Worm (Caenorhabditis elegans) whole organism, early embryonic: Measurements from ENCODE around the gene taf-9.

ENCODE experiments used
- B0310.2 ChIP-seq: sonication (generic microtip); optimal IDR thresholded peaks from 2 replicates; lab custom pipeline; 2016; ENCODE audit warnings: mild to moderate bottlenecking, missing genetic modification characterization, missing compliant biosample characterization
- F13C5.2 ChIP-seq: sonication (generic microtip); optimal IDR thresholded peaks from 2 replicates; lab custom pipeline; 2017; ENCODE audit warnings: mild to moderate bottlenecking, missing genetic modification characterization, inconsistent platforms, missing compliant biosample characterization
- aly-1 ChIP-seq: sonication (generic microtip); optimal IDR thresholded peaks from 2 replicates; lab custom pipeline; 2016; ENCODE audit warnings: missing genetic modification characterization, missing compliant biosample characterization
- ama-1 ChIP-seq: fragments of 150-350 bp; optimal IDR thresholded peaks from 2 replicates; lab custom pipeline; 2014
- ceh-13 ChIP-seq: fragments of 200-800 bp; sonication (Bioruptor generic); optimal IDR thresholded peaks from 2 replicates; lab custom pipeline; 2018; ENCODE audit warnings: mild to moderate bottlenecking, missing genetic modification characterization, missing compliant biosample characterization
- ceh-36 ChIP-seq: sonication (generic microtip); optimal IDR thresholded peaks from 2 replicates; lab custom pipeline; 2016; ENCODE audit warnings: missing genetic modification characterization, inconsistent platforms, missing compliant biosample characterization
- ets-7 ChIP-seq: sonication (generic microtip); optimal IDR thresholded peaks from 2 replicates; lab custom pipeline; 2016; ENCODE audit warnings: missing genotype, missing genetic modification characterization, missing compliant biosample characterization
- flt-1 ChIP-seq: fragments of 200-800 bp; sonication (Bioruptor generic); IDR thresholded peaks from 2 replicates; pipeline ENCODE4 v1.3.6; 2022; ENCODE audit warnings: missing genetic modification characterization, missing compliant biosample characterization
- hmbx-1 ChIP-seq: sonication (generic microtip); optimal IDR thresholded peaks from 2 replicates; lab custom pipeline; 2016; ENCODE audit warnings: mild to moderate bottlenecking, missing genetic modification characterization, missing compliant biosample characterization
- hmg-4 ChIP-seq: fragments of 200-800 bp; sonication (Bioruptor generic); optimal IDR thresholded peaks from 2 replicates; lab custom pipeline; 2018; ENCODE audit warnings: mild to moderate bottlenecking, missing genetic modification characterization, missing compliant biosample characterization
- hnd-1 ChIP-seq: sonication (generic microtip); optimal IDR thresholded peaks from 2 replicates; lab custom pipeline; 2016; ENCODE audit warnings: missing genetic modification characterization, missing compliant biosample characterization
- pes-1 ChIP-seq: fragments of 200-800 bp; sonication (Bioruptor generic); IDR thresholded peaks from 2 replicates; pipeline ENCODE4 v1.3.6; 2022; ENCODE audit warnings: missing genetic modification reagents, missing genetic modification characterization, missing compliant biosample characterization
- scrt-1 ChIP-seq: fragments of 200-800 bp; sonication (Bioruptor generic); IDR thresholded peaks from 2 replicates; pipeline ENCODE4 v1.3.6; 2022; ENCODE audit warnings: missing genetic modification characterization, missing compliant biosample characterization
- sea-1 ChIP-seq: fragments of 200-800 bp; sonication (Bioruptor generic); conservative IDR thresholded peaks from 2 replicates; pipeline ENCODE4 v1.3.6; 2022; ENCODE audit warnings: missing genetic modification characterization, missing compliant biosample characterization
- tbx-11 ChIP-seq: fragments of 200-800 bp; sonication (Bioruptor generic); IDR thresholded peaks from 2 replicates; pipeline ENCODE4 v1.3.6; 2022; ENCODE audit warnings: missing genetic modification characterization, missing compliant biosample characterization
- tbx-37 ChIP-seq: fragments of 200-800 bp; sonication (Bioruptor generic); conservative IDR thresholded peaks from 2 replicates; pipeline ENCODE4 v1.3.6; 2022; ENCODE audit warnings: missing genetic modification reagents, missing genetic modification characterization, missing compliant biosample characterization
- tra-4 ChIP-seq: sonication (generic microtip); optimal IDR thresholded peaks from 2 replicates; lab custom pipeline; 2017; ENCODE audit warnings: missing genetic modification characterization, missing compliant biosample characterization

The taf-9 gene

ce11 chrIII:13659028-13659427 lies 35.0 kb downstream of the taf-9 start:
- TF ChIP-seq flt-1 (no peak), F13C5.2 (tag; lab: Kevin White, UChicago) (no peak), scrt-1 (GFP tag; lab: Robert Waterston, UW) (no peak), ceh-36 (tag; lab: Kevin White, UChicago) (no peak), B0310.2 (tag; lab: Kevin White, UChicago) (no peak), ceh-13 (GFP tag; lab: Kevin White, UChicago) (no peak), hmg-4 (GFP tag; lab: Kevin White, UChicago) (no peak), aly-1 (tag; lab: Kevin White, UChicago) (no peak), tbx-11 (no peak), hmbx-1 (tag; lab: Kevin White, UChicago) (no peak), ama-1 (lab: Kevin White, UChicago) (no peak), tra-4 (no peak), ets-7 (tag; lab: Kevin White, UChicago) (no peak), hnd-1 (tag; lab: Kevin White, UChicago) (no peak)

ce11 chrIII:13660123-13660522 lies 36.0 kb downstream of the taf-9 start:
- no peak for TF ChIP-seq hmbx-1 (tag; lab: Kevin White, UChicago)

- TF ChIP-seq scrt-1 (GFP tag; lab: Robert Waterston, UW) (no peak), hmbx-1 (tag; lab: Kevin White, UChicago) (no peak), tbx-37 (no peak), ceh-13 (GFP tag; lab: Kevin White, UChicago) (no peak), F13C5.2 (tag; lab: Kevin White, UChicago) (no peak), pes-1 (GFP tag; lab: Robert Waterston, UW) (no peak), ets-7 (tag; lab: Kevin White, UChicago) (no peak), hnd-1 (tag; lab: Kevin White, UChicago) (no peak), B0310.2 (tag; lab: Kevin White, UChicago) (no peak), ama-1 (lab: Kevin White, UChicago) (no peak), aly-1 (tag; lab: Kevin White, UChicago) (no peak), ceh-36 (tag; lab: Kevin White, UChicago) (no peak), hmg-4 (GFP tag; lab: Kevin White, UChicago) (no peak), sea-1 (no peak), tra-4 (no peak), flt-1 (no peak), tbx-11 (no peak)
Observed at ce11 chrIII:13666406-13666805, 42.3 kb downstream of the taf-9 start.

- TF ChIP-seq hnd-1 (tag; lab: Kevin White, UChicago): no peak
- TF ChIP-seq flt-1: no peak
- no peak for TF ChIP-seq F13C5.2 (tag; lab: Kevin White, UChicago)
- no peak for TF ChIP-seq sea-1
- no peak for TF ChIP-seq hmg-4 (GFP tag; lab: Kevin White, UChicago)
- TF ChIP-seq tra-4: no peak
Observed at ce11 chrIII:13667739-13668138, 43.7 kb downstream of the taf-9 start, which contains the start of gene flp-15. TSS of gene flp-15 (minus strand) at chrIII:13667839.

DNA sequence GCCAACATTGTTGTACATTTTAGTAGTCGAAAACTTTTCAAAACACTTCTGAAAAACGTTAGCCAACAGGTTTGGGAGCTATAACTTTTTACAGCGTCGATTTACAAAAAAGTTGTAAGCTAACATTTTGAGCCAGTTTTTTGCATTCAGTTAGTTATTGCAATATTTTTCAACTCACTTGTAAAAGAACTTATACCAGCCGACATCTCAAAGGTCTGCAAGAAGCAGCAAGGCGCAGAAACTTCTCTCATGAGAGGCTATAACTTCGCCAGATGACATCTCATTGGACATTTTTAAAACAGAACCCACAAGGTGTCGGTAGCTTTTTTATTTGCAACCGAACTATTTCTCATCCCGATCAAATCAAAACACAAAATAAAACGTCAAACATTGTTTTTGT lies 45.4 kb downstream of the taf-9 start:
- TF ChIP-seq F13C5.2 (tag; lab: Kevin White, UChicago) (no peak), B0310.2 (tag; lab: Kevin White, UChicago) (no peak), ceh-36 (tag; lab: Kevin White, UChicago) (no peak), scrt-1 (GFP tag; lab: Robert Waterston, UW) (no peak), ama-1 (lab: Kevin White, UChicago) (no peak), flt-1 (no peak), sea-1 (no peak), hnd-1 (tag; lab: Kevin White, UChicago) (no peak), hmbx-1 (tag; lab: Kevin White, UChicago) (no peak), hmg-4 (GFP tag; lab: Kevin White, UChicago) (no peak)

ce11 chrIII:13672654-13673330 lies 48.7 kb downstream of the taf-9 start, which contains the start of gene aqp-11:
TSS of gene aqp-11 (plus strand) at chrIII:13673280.
- TF ChIP-seq pes-1 (GFP tag; lab: Robert Waterston, UW): no peak
- TF ChIP-seq ets-7 (tag; lab: Kevin White, UChicago): no peak
